Fruit fly (Drosophila melanogaster): ENCODE results near the gene Nup133.

Gene Nup133

dm6 chr3R:22726031-22726770 lies 35.8 kb downstream of the Nup133 start, which contains the start of gene RNF220 (continued):
- no peak for TF ChIP-seq CG17568 (GFP tag; optimal IDR thresholded peaks at IDR 0.05)
- no peak for TF ChIP-seq ems (GFP tag; optimal IDR thresholded peaks at IDR 0.05)
- no peak for TF ChIP-seq Neu2 (GFP tag; optimal IDR thresholded peaks at IDR 0.05; ENCODE audit: borderline replicate concordance)
- no peak for TF ChIP-seq fd64A (GFP tag; optimal IDR thresholded peaks at IDR 0.05)
- TF ChIP-seq en (GFP tag; optimal IDR thresholded peaks at IDR 0.05): no peak
- no peak for TF ChIP-seq nom (GFP tag; optimal IDR thresholded peaks at IDR 0.05)
- TF ChIP-seq CG11504 (tag; optimal IDR thresholded peaks at IDR 0.05): no peak
- TF ChIP-seq CrebB (tag; optimal IDR thresholded peaks at IDR 0.05): no peak
- TF ChIP-seq CG11560 (tag; IDR thresholded peaks at IDR 0.05): no peak
- no peak for TF ChIP-seq CG18619 (GFP tag; optimal IDR thresholded peaks at IDR 0.05)
- peak; percentile 5 for TF ChIP-seq CG4617 (GFP tag; optimal IDR thresholded peaks at IDR 0.05; ENCODE audit: borderline replicate concordance)
- TF ChIP-seq CG3847 (GFP tag; IDR thresholded peaks at IDR 0.05): no peak
- TF ChIP-seq ftz-f1 (GFP tag; optimal IDR thresholded peaks at IDR 0.05): no peak
- TF ChIP-seq CG16779 (GFP tag; IDR thresholded peaks at IDR 0.05): no peak
- no peak for TF ChIP-seq CG7987 (GFP tag; optimal IDR thresholded peaks at IDR 0.05)
- no peak for TF ChIP-seq CG2199 (GFP tag; IDR thresholded peaks at IDR 0.05)
- no peak for TF ChIP-seq CG8765 (GFP tag; IDR thresholded peaks at IDR 0.05)
- peak; percentile 68 for TF ChIP-seq Myb (GFP tag; optimal IDR thresholded peaks at IDR 0.05)
- TF ChIP-seq eyg (GFP tag; optimal IDR thresholded peaks at IDR 0.05): no peak
- no peak for TF ChIP-seq CG4328 (GFP tag; optimal IDR thresholded peaks at IDR 0.05)
- no peak for TF ChIP-seq grn (GFP tag; optimal IDR thresholded peaks at IDR 0.05)
- no peak for TF ChIP-seq da (GFP tag; optimal IDR thresholded peaks at IDR 0.05)
- no peak for TF ChIP-seq wdn (GFP tag; IDR thresholded peaks at IDR 0.05)
- TF ChIP-seq CG30403 (GFP tag; optimal IDR thresholded peaks at IDR 0.05): peak; percentile 54
- TF ChIP-seq CG17385 (GFP tag; optimal IDR thresholded peaks at IDR 0.05): peak; percentile 12
- TF ChIP-seq jigr1 (GFP tag; IDR thresholded peaks at IDR 0.05): no peak
- peak; percentile 46 for TF ChIP-seq phol (tag; optimal IDR thresholded peaks at IDR 0.05)
- no peak for TF ChIP-seq emc (GFP tag; optimal IDR thresholded peaks at IDR 0.05)
- no peak for TF ChIP-seq CG31388 (GFP tag; optimal IDR thresholded peaks at IDR 0.05)
- TF ChIP-seq CG9797 (GFP tag; optimal IDR thresholded peaks at IDR 0.05): peak; percentile 59
- no peak for TF ChIP-seq Mad (GFP tag; optimal IDR thresholded peaks at IDR 0.05)
- peak; percentile 58; the same call in 1 of the 3 replicates for TF ChIP-seq mld (GFP tag; IDR thresholded peaks at IDR 0.05; ENCODE audit: partially characterized antibody)
- TF ChIP-seq Dip3 (GFP tag; optimal IDR thresholded peaks at IDR 0.05): no peak
- no peak for TF ChIP-seq oc (tag; optimal IDR thresholded peaks at IDR 0.05)
- TF ChIP-seq Fer2 (tag; optimal IDR thresholded peaks at IDR 0.05): no peak
- TF ChIP-seq CG7839 (tag; optimal IDR thresholded peaks at IDR 0.05): peak; percentile 39
- TF ChIP-seq CG18262 (tag; optimal IDR thresholded peaks at IDR 0.05): peak; percentile 30
- 0 out of 3 replicates have a peak, but pooled peaks have one; percentile 20 for TF ChIP-seq zfh1 (GFP tag; IDR thresholded peaks at IDR 0.05)
- TF ChIP-seq GATAe (GFP tag; conservative IDR thresholded peaks at IDR 0.05): no peak
- TF ChIP-seq CG7963 (GFP tag; IDR thresholded peaks at IDR 0.05; ENCODE audit: partially characterized antibody): peak; percentile 61; the same call in 2 of the 3 replicates
- TF ChIP-seq CG10366 (GFP tag; IDR thresholded peaks at IDR 0.05): no peak
- TF ChIP-seq CG14441 (GFP tag; IDR thresholded peaks at IDR 0.05): 0 out of 2 replicates have a peak, but pooled peaks have one; percentile 4
- TF ChIP-seq Ets97D (GFP tag; optimal IDR thresholded peaks at IDR 0.05): peak; percentile 20
- no peak for TF ChIP-seq dan (GFP tag; IDR thresholded peaks at IDR 0.05)
- no peak for TF ChIP-seq CG11695 (GFP tag; IDR thresholded peaks at IDR 0.05)
- TF ChIP-seq peb (GFP tag; IDR thresholded peaks at IDR 0.05): no peak
- no peak for TF ChIP-seq E2f1 (GFP tag; IDR thresholded peaks at IDR 0.05)
- TF ChIP-seq HLH54F (GFP tag; optimal IDR thresholded peaks at IDR 0.05): no peak
- no peak for TF ChIP-seq Kr (GFP tag; optimal IDR thresholded peaks at IDR 0.05)
